Worm (Caenorhabditis elegans): ENCODE measurements around the gene R155.3.

The R155.3 gene

ce11 chrIII:2001210-2001609 lies 24.7 kb upstream of the R155.3 start:
- TF ChIP-seq dpl-1 (GFP tag; optimal IDR thresholded peaks at IDR 0.05) (no peak), irx-1 (tag; optimal IDR thresholded peaks at IDR 0.05) (no peak), unc-62 (GFP tag; optimal IDR thresholded peaks at IDR 0.05) (no peak), ztf-4 (tag; optimal IDR thresholded peaks at IDR 0.05) (no peak), fos-1 (tag; optimal IDR thresholded peaks at IDR 0.05) (no peak), mep-1 (tag; optimal IDR thresholded peaks at IDR 0.05) (no peak), nhr-20 (tag; optimal IDR thresholded peaks at IDR 0.05) (no peak), hlh-4 (tag; optimal IDR thresholded peaks at IDR 0.05) (no peak)

- TF ChIP-seq blmp-1 (tag; optimal IDR thresholded peaks at IDR 0.05) (no peak), nhr-85 (tag) (peak; percentile 1)
Measured at ce11 chrIII:1997569-1997968, 21.0 kb upstream of the R155.3 start, which contains the start of gene lgc-42. Gene lgc-42 (plus strand): TSS chrIII:1997869.

DNA sequence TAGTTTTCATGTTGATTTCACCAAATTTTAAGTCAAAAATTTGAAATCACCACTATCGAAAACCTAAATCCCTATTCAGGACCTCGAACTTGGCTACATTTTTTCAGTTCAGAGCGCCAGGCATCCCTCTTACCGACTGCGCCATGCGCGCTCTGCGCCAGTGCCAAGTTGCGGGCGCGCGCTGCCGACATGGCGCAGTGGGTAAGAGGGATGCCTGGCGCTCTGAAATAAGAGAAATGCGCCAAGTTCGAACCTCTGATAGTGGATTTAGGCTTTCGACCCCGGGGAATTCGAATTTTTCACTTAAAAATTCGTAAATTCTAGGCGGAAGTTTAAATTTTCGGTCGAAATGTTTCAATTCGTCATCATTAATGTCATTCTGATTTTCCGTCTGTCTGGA lies 13.4 kb upstream of the R155.3 start:
- no peak for TF ChIP-seq C34B4.2 (tag; optimal IDR thresholded peaks at IDR 0.05)
- no peak for TF ChIP-seq sptf-1 (tag; optimal IDR thresholded peaks at IDR 0.05)
- no peak for TF ChIP-seq lin-14 (GFP tag; optimal IDR thresholded peaks at IDR 0.05)
- TF ChIP-seq nhr-77 (tag; optimal IDR thresholded peaks at IDR 0.05): no peak
- TF ChIP-seq grh-1 (GFP tag; IDR thresholded peaks at IDR 0.05): no peak

DNA sequence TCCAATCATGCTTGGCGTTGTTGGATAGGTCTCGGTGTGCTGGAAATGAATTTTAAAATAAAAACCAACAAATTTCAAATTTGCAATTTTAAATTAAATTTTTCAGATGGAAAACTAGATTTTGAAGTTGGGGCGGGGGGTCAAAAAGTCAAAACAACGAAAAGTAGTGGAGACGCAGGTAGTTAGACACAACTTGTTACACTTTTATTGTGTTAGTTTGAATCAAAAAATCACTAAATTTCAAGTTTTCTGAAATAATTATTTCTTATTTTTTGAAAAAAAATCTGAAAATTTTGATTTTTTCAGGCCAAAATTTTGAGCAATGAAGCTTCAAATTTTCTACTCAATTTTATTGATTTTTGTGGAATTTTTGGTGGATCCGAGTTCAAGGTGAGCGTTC lies 11.2 kb upstream of the R155.3 start, which contains the start of gene Y39A3B.8:
Gene Y39A3B.8 (plus strand): TSS at position 301 of the 400 bp plus-strand sequence.
- TF ChIP-seq lsy-2 (tag; optimal IDR thresholded peaks at IDR 0.05) (no peak), blmp-1 (tag; optimal IDR thresholded peaks at IDR 0.05) (no peak), elt-3 (tag; optimal IDR thresholded peaks at IDR 0.05) (no peak), fkh-10 (GFP tag; optimal IDR thresholded peaks at IDR 0.05) (no peak), efl-1 (optimal IDR thresholded peaks at IDR 0.05) (no peak), efl-1 (GFP tag; optimal IDR thresholded peaks at IDR 0.05 in 1 of 2) (peak in 1 of 2 experiments; percentile 29), ceh-8 (GFP tag; optimal IDR thresholded peaks at IDR 0.05) (no peak)

- no peak for TF ChIP-seq nhr-47 (tag; optimal IDR thresholded peaks at IDR 0.05)
- TF ChIP-seq snu-23 (GFP tag; optimal IDR thresholded peaks at IDR 0.05): no peak
- no peak for TF ChIP-seq efl-1 (optimal IDR thresholded peaks at IDR 0.05)
- TF ChIP-seq efl-1 (GFP tag; optimal IDR thresholded peaks at IDR 0.05 in 1 of 2): peak in 1 of 2 experiments; percentile 9
Measured at ce11 chrIII:1984860-1985259, 8.3 kb upstream of the R155.3 start, which contains the start of gene Y39A3B.7. Gene Y39A3B.7 (minus strand): TSS chrIII:1984960.

- TF ChIP-seq zip-4 (GFP tag; optimal IDR thresholded peaks at IDR 0.05) (no peak), nhr-71 (tag; optimal IDR thresholded peaks at IDR 0.05) (no peak), skn-1 (tag; optimal IDR thresholded peaks at IDR 0.05) (no peak), vab-15 (tag; optimal IDR thresholded peaks at IDR 0.05) (no peak), nhr-28 (tag; optimal IDR thresholded peaks at IDR 0.05) (no peak), nhr-76 (tag; optimal IDR thresholded peaks at IDR 0.05) (no peak), fkh-4 (tag; optimal IDR thresholded peaks at IDR 0.05; ENCODE audit: borderline replicate concordance) (no peak), jun-1 (tag; optimal IDR thresholded peaks at IDR 0.05) (no peak), swsn-7 (tag; optimal IDR thresholded peaks at IDR 0.05) (no peak), zag-1 (tag; optimal IDR thresholded peaks at IDR 0.05) (no peak), ceh-90 (tag; optimal IDR thresholded peaks at IDR 0.05) (no peak), dsc-1 (tag; optimal IDR thresholded peaks at IDR 0.05) (no peak), ets-5 (GFP tag; IDR thresholded peaks at IDR 0.05) (no peak), rnt-1 (tag; optimal IDR thresholded peaks at IDR 0.05) (no peak), nhr-237 (tag; optimal IDR thresholded peaks at IDR 0.05) (no peak), ama-1 (optimal IDR thresholded peaks at IDR 0.05) (no peak), lir-3 (tag; optimal IDR thresholded peaks at IDR 0.05; ENCODE audit: poor library complexity) (no peak), nhr-20 (tag; optimal IDR thresholded peaks at IDR 0.05) (no peak), nhr-85 (tag) (no peak)
Measured at ce11 chrIII:1982597-1983244, 6.2 kb upstream of the R155.3 start, which contains the start of gene srd-66. Gene srd-66 (minus strand): TSS chrIII:1982647.
